Fruit fly (Drosophila melanogaster) whole organism: ENCODE measurements around the gene Cda5.

Experiments used
- Dll ChIP-seq: fragments of >200 bp; optimal IDR thresholded peaks from 2 replicates; lab custom pipeline; 2017
- EcR ChIP-seq, 2 experiments: fragments of >200 bp; optimal IDR thresholded peaks; 2 replicates each; lab custom pipeline; 2017; ENCODE audit warnings: missing biosample characterization in 2 of 2, missing genetic modification characterization in 2 of 2, missing genetic modification reagents in 2 of 2
- pan ChIP-seq: fragments of >200 bp; optimal IDR thresholded peaks from 2 replicates; lab custom pipeline; 2017
- usp ChIP-seq: fragments of >200 bp; optimal IDR thresholded peaks from 2 replicates; lab custom pipeline; 2017; ENCODE audit warnings: missing biosample characterization, missing genetic modification characterization, mixed read lengths

- TF ChIP-seq usp: no peak
- TF ChIP-seq Dll (lab: Kevin White, UChicago): no peak
- no peak for TF ChIP-seq EcR (GFP tag; optimal IDR thresholded peaks at IDR 0.05; lab: Kevin White, UChicago)
- no peak for TF ChIP-seq pan
Observed at dm6 chr2L:56865-57264, 8.3 kb downstream of the Cda5 start.
